Worm (Caenorhabditis elegans): ENCODE measurements around the gene srbc-22.

- TF ChIP-seq sea-1 (GFP tag; conservative IDR thresholded peaks at IDR 0.05) (no peak), ama-1 (optimal IDR thresholded peaks at IDR 0.05) (no peak), tbx-11 (GFP tag; IDR thresholded peaks at IDR 0.05) (no peak), B0310.2 (tag; optimal IDR thresholded peaks at IDR 0.05) (no peak), flt-1 (GFP tag; IDR thresholded peaks at IDR 0.05) (no peak), ceh-36 (tag; optimal IDR thresholded peaks at IDR 0.05) (no peak), tbx-37 (GFP tag; conservative IDR thresholded peaks at IDR 0.05) (no peak), scrt-1 (GFP tag; IDR thresholded peaks at IDR 0.05) (no peak), F13C5.2 (tag; optimal IDR thresholded peaks at IDR 0.05) (no peak), hmg-4 (GFP tag; optimal IDR thresholded peaks at IDR 0.05) (no peak), aly-1 (tag; optimal IDR thresholded peaks at IDR 0.05) (no peak)
Observed at ce11 chrV:2133512-2133911, 23.4 kb upstream of the srbc-22 start.
